Worm (Caenorhabditis elegans) whole organism, L1 larva: Measurements from ENCODE around the gene F11A10.5.

Experiments used
- C16A3.4 ChIP-seq: fragments of 150-350 bp; optimal IDR thresholded peaks from 2 replicates; lab custom pipeline; 2014; ENCODE audit warnings: missing biosample characterization, missing genetic modification characterization
- F16B12.6 ChIP-seq: fragments of 150-350 bp; optimal IDR thresholded peaks from 2 replicates; lab custom pipeline; 2014; ENCODE audit warnings: missing biosample characterization, missing genetic modification characterization
- aha-1 ChIP-seq: fragments of 150-350 bp; optimal IDR thresholded peaks from 2 replicates; lab custom pipeline; 2014; ENCODE audit warnings: missing biosample characterization, missing genetic modification characterization
- alr-1 ChIP-seq: fragments of 200-800 bp; sonication (Bioruptor generic); optimal IDR thresholded peaks from 2 replicates; lab custom pipeline; 2018; ENCODE audit warnings: borderline replicate concordance, mild to moderate bottlenecking, missing genetic modification characterization, missing compliant biosample characterization
- aly-2 ChIP-seq: fragments of 150-350 bp; optimal IDR thresholded peaks from 2 replicates; lab custom pipeline; 2014; ENCODE audit warnings: missing biosample characterization, missing genetic modification characterization
- ama-1 ChIP-seq: fragments of 150-350 bp; optimal IDR thresholded peaks from 2 replicates; lab custom pipeline; 2014
- blmp-1 ChIP-seq: fragments of 150-350 bp; optimal IDR thresholded peaks from 2 replicates; lab custom pipeline; 2014; ENCODE audit warnings: missing biosample characterization, missing genetic modification characterization
- dpl-1 ChIP-seq, 3 experiments: fragments of 150-350 bp in 2 of 3; sonication (generic microtip) in 1 of 3; optimal IDR thresholded peaks; 2 replicates each; lab custom pipeline; 2014 to 2017; ENCODE audit warnings: missing biosample characterization in 3 of 3, missing genetic modification characterization in 3 of 3, missing genetic modification reagents in 3 of 3
- dsc-1 ChIP-seq: sonication (generic microtip); optimal IDR thresholded peaks from 2 replicates; lab custom pipeline; 2016; ENCODE audit warnings: mild to moderate bottlenecking, missing genetic modification characterization, missing compliant biosample characterization
- efl-1 ChIP-seq, 4 experiments: fragments of 150-350 bp; optimal IDR thresholded peaks in 3 of 4; peaks in 1 of 4; 1 replicate in 1 of 4; 2 replicates in 3 of 4; lab custom pipeline; 2014; ENCODE audit warnings: missing biosample characterization in 2 of 4, missing genetic modification characterization in 2 of 4, missing genetic modification reagents in 2 of 4
- elt-3 ChIP-seq, 6 experiments: fragments of 150-350 bp in 1 of 6; sonication (generic microtip); optimal IDR thresholded peaks; 2 replicates each; lab custom pipeline; 2017 to 2018; ENCODE audit warnings: missing biosample characterization in 6 of 6, missing genetic modification characterization in 6 of 6, inconsistent platforms in 1 of 6
- grh-1 ChIP-seq: fragments of 200-800 bp; sonication (Bioruptor generic); IDR thresholded peaks from 2 replicates; pipeline ENCODE4 v1.3.6; 2022; ENCODE audit warnings: missing genetic modification reagents, missing genetic modification characterization, missing compliant biosample characterization
- hlh-4 ChIP-seq: sonication (generic microtip); optimal IDR thresholded peaks from 2 replicates; lab custom pipeline; 2016; ENCODE audit warnings: mild to moderate bottlenecking, missing genetic modification characterization, missing compliant biosample characterization
- lin-14 ChIP-seq: fragments of 200-800 bp; sonication (Bioruptor generic); optimal IDR thresholded peaks from 2 replicates; lab custom pipeline; 2018; ENCODE audit warnings: mild to moderate bottlenecking, missing genetic modification characterization, moderate library complexity, missing compliant biosample characterization
- lin-15B ChIP-seq: fragments of 150-350 bp; sonication (generic microtip); optimal IDR thresholded peaks from 3 replicates; lab custom pipeline; 2014; ENCODE audit warnings: missing biosample characterization, missing genetic modification characterization
- lin-39 ChIP-seq: fragments of 150-350 bp; optimal IDR thresholded peaks from 2 replicates; lab custom pipeline; 2014; ENCODE audit warnings: missing biosample characterization, missing genetic modification reagents, missing genetic modification characterization
- lsy-2 ChIP-seq, 2 experiments: fragments of 150-350 bp; optimal IDR thresholded peaks; 2 replicates each; lab custom pipeline; 2014; ENCODE audit warnings: missing biosample characterization in 2 of 2, missing genetic modification characterization in 2 of 2
- mab-9 ChIP-seq: fragments of 200-800 bp; sonication (Bioruptor generic); IDR thresholded peaks from 2 replicates; pipeline ENCODE4 v1.3.6; 2022; ENCODE audit warnings: missing genetic modification reagents, missing genetic modification characterization, missing compliant biosample characterization
- nhr-19 ChIP-seq: fragments of 200-800 bp; sonication (Bioruptor generic); conservative IDR thresholded peaks from 2 replicates; pipeline ENCODE4 v1.3.6; 2022; ENCODE audit warnings: missing genetic modification characterization, missing compliant biosample characterization
- nhr-20 ChIP-seq: sonication (generic microtip); optimal IDR thresholded peaks from 2 replicates; lab custom pipeline; 2016; ENCODE audit warnings: mild to moderate bottlenecking, missing genetic modification characterization, missing compliant biosample characterization
- nhr-47 ChIP-seq: sonication (generic microtip); optimal IDR thresholded peaks from 2 replicates; lab custom pipeline; 2016; ENCODE audit warnings: mild to moderate bottlenecking, missing genetic modification characterization, moderate library complexity, missing compliant biosample characterization
- nhr-71 ChIP-seq: sonication (generic microtip); optimal IDR thresholded peaks from 2 replicates; lab custom pipeline; 2016; ENCODE audit warnings: mild to moderate bottlenecking, missing genetic modification characterization, moderate library complexity, missing compliant biosample characterization
- nhr-85 ChIP-seq: sonication (generic microtip); peaks from one replicate; lab custom pipeline; 2016; ENCODE audit warnings: missing genetic modification characterization, inconsistent platforms, missing compliant biosample characterization
- nhr-90 ChIP-seq: sonication (generic microtip); optimal IDR thresholded peaks from 2 replicates; lab custom pipeline; 2016; ENCODE audit warnings: mild to moderate bottlenecking, missing genetic modification characterization, missing compliant biosample characterization; ENCODE audit not compliant: poor library complexity
- pax-3 ChIP-seq: fragments of 200-800 bp; sonication (Bioruptor generic); optimal IDR thresholded peaks from 2 replicates; lab custom pipeline; 2018; ENCODE audit warnings: mild to moderate bottlenecking, missing genetic modification characterization, moderate library complexity, missing compliant biosample characterization
- rnt-1 ChIP-seq: sonication (generic microtip); optimal IDR thresholded peaks from 2 replicates; lab custom pipeline; 2016; ENCODE audit warnings: mild to moderate bottlenecking, missing genetic modification characterization, moderate library complexity, missing compliant biosample characterization
- skn-1 ChIP-seq: fragments of 150-350 bp; optimal IDR thresholded peaks from 2 replicates; lab custom pipeline; 2014; ENCODE audit warnings: missing biosample characterization, missing genetic modification characterization
- snpc-4 ChIP-seq: fragments of 150-350 bp; optimal IDR thresholded peaks from 2 replicates; lab custom pipeline; 2014; ENCODE audit warnings: missing biosample characterization, missing genetic modification characterization
- snu-23 ChIP-seq: sonication (generic microtip); optimal IDR thresholded peaks from 2 replicates; lab custom pipeline; 2016; ENCODE audit warnings: missing genetic modification characterization, missing compliant biosample characterization
- sox-4 ChIP-seq: sonication (generic microtip); optimal IDR thresholded peaks from 2 replicates; lab custom pipeline; 2016; ENCODE audit warnings: missing genetic modification characterization, missing compliant biosample characterization
- sptf-1 ChIP-seq: fragments of 150-350 bp; optimal IDR thresholded peaks from 2 replicates; lab custom pipeline; 2014; ENCODE audit warnings: missing biosample characterization, missing genetic modification characterization
- tbx-2 ChIP-seq: sonication (generic microtip); optimal IDR thresholded peaks from 2 replicates; lab custom pipeline; 2016; ENCODE audit warnings: missing genetic modification characterization, missing compliant biosample characterization
- unc-130 ChIP-seq: fragments of 150-350 bp; optimal IDR thresholded peaks from 2 replicates; lab custom pipeline; 2017; ENCODE audit warnings: missing biosample characterization, missing genetic modification characterization, inconsistent platforms
- zag-1 ChIP-seq: fragments of 150-350 bp; optimal IDR thresholded peaks from 2 replicates; lab custom pipeline; 2014; ENCODE audit warnings: missing biosample characterization, missing genetic modification characterization
- zip-4 ChIP-seq: fragments of 200-800 bp; sonication (Bioruptor generic); optimal IDR thresholded peaks from 2 replicates; lab custom pipeline; 2018; ENCODE audit warnings: mild to moderate bottlenecking, missing genetic modification characterization, moderate library complexity, missing compliant biosample characterization
- ztf-11 ChIP-seq, 2 experiments: sonication (generic microtip); optimal IDR thresholded peaks; 2 replicates each; lab custom pipeline; 2016 to 2017; ENCODE audit warnings: missing genetic modification characterization in 2 of 2, missing biosample characterization in 1 of 2, missing compliant biosample characterization in 1 of 2

The F11A10.5 gene

ce11 chrIV:12093819-12094218 lies at the start of gene F11A10.5:
Gene F11A10.5 (plus strand): TSS chrIV:12094119.
- TF ChIP-seq efl-1 (optimal IDR thresholded peaks at IDR 0.05; lab: Kevin White, UChicago), result peak in 1 of 2 experiments; percentile 2
- no peak for TF ChIP-seq efl-1 (GFP tag; optimal IDR thresholded peaks at IDR 0.05 in 1 of 2; lab: Kevin White, UChicago)
- TF ChIP-seq C16A3.4 (tag; lab: Kevin White, UChicago), result no peak
- TF ChIP-seq blmp-1 (tag; lab: Kevin White, UChicago), result no peak
- TF ChIP-seq snpc-4 (tag; lab: Kevin White, UChicago), result no peak
- no peak for TF ChIP-seq hlh-4 (tag; lab: Kevin White, UChicago)
- TF ChIP-seq dpl-1 (GFP tag; optimal IDR thresholded peaks at IDR 0.05; lab: Kevin White, UChicago), result peak in 1 of 3 experiments; percentile 14

DNA sequence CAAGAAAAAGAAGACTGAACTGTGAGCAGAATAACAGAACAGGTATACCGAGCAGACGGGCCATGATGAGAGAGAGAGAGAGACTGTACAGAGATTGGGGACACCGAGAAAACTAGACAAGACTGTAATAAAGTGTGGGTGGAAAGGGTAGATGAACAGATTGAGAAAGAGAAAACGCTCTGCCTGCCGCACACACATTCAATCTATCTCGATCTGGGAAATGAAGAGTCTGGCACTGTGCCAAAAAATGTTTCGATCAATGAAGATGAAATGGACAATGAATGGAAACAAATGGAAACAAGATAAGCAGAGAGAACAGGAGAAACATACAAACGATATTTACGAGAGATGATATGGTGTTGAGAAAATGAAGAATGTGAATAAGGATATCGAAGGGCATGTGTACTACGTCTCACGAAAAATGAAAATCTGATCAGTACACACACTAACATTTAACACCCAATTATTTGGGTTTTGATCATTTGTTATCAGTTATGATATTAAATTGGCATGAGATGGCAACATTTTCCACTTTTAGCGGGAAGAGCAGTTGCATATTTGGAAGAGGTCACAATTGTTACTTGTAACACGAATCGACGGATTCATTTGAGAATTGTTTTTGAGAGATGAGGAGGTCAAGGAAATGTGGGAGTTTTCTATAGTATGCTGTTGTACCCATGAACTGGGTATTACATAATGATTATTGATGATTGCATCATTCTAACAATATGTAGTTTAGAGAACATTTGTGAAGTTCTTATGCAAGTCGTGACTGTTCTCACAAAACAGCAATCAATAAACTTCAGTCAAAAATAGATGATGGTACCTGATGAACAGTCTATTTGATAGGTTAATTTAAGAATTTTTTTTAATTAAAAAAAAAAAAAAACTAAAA lies 48.8 kb upstream of the F11A10.5 start:
- TF ChIP-seq mab-9 (GFP tag; lab: Robert Waterston, UW) (no peak), lin-39 (tag; lab: Kevin White, UChicago) (no peak), lin-15B (tag; lab: Kevin White, UChicago) (no peak), sptf-1 (tag; lab: Kevin White, UChicago) (no peak), lin-14 (peak; percentile 74), nhr-20 (tag; lab: Kevin White, UChicago) (peak; percentile 71), rnt-1 (peak; percentile 31), alr-1 (tag; lab: Kevin White, UChicago) (no peak), nhr-47 (tag; lab: Kevin White, UChicago) (no peak), lsy-2 (tag; optimal IDR thresholded peaks at IDR 0.05; lab: Kevin White, UChicago) (peak in 1 of 2 experiments; percentile 23), unc-130 (tag; lab: Kevin White, UChicago) (peak; percentile 19), elt-3 (tag; optimal IDR thresholded peaks at IDR 0.05; lab: Kevin White, UChicago) (peak in 2 of 6 experiments; percentile 53 to 67), skn-1 (tag; lab: Kevin White, UChicago) (no peak), nhr-71 (tag; lab: Kevin White, UChicago) (peak; percentile 48), pax-3 (no peak), nhr-19 (GFP tag; lab: Robert Waterston, UW) (peak; percentile 22), F16B12.6 (tag; lab: Kevin White, UChicago) (no peak), zip-4 (GFP tag; lab: Kevin White, UChicago) (no peak), ama-1 (lab: Kevin White, UChicago) (no peak), dpl-1 (GFP tag; optimal IDR thresholded peaks at IDR 0.05; lab: Kevin White, UChicago) (peak in 1 of 3 experiments; percentile 18), blmp-1 (tag; lab: Kevin White, UChicago) (peak; percentile 69), efl-1 (optimal IDR thresholded peaks at IDR 0.05; lab: Kevin White, UChicago) (peak in 1 of 2 experiments; percentile 10), efl-1 (GFP tag; optimal IDR thresholded peaks at IDR 0.05 in 1 of 2; lab: Kevin White, UChicago) (peak in 1 of 2 experiments; percentile 92), ztf-11 (tag; optimal IDR thresholded peaks at IDR 0.05; lab: Kevin White, UChicago) (no peak), dsc-1 (no peak), zag-1 (tag; lab: Kevin White, UChicago) (no peak), aha-1 (tag; lab: Kevin White, UChicago) (no peak), nhr-85 (tag; lab: Kevin White, UChicago) (peak; percentile 92), grh-1 (GFP tag; lab: Robert Waterston, UW) (no peak), aly-2 (tag; lab: Kevin White, UChicago) (no peak), snu-23 (GFP tag; lab: Kevin White, UChicago) (peak; percentile 59), nhr-90 (tag; lab: Kevin White, UChicago) (peak; percentile 53), tbx-2 (peak; percentile 21), sox-4 (tag; lab: Kevin White, UChicago) (no peak)
